Fruit fly (Drosophila melanogaster) whole organism, adult: ENCODE measurements around the gene CG34181.

Experiments used
- CG14711 ChIP-seq: fragments of 200-800 bp; sonication (Bioruptor generic); optimal IDR thresholded peaks from 2 replicates; lab custom pipeline; 2018; ENCODE audit warnings: missing biosample characterization, mild to moderate bottlenecking, missing genetic modification characterization, moderate library complexity
- CG7101 ChIP-seq: fragments of 200-800 bp; sonication (Bioruptor generic); optimal IDR thresholded peaks from 2 replicates; lab custom pipeline; 2018; ENCODE audit warnings: missing biosample characterization, mild to moderate bottlenecking, missing genetic modification characterization, moderate library complexity
- kay ChIP-seq: fragments of 200-800 bp; sonication (Bioruptor generic); peaks from one replicate; lab custom pipeline; 2016; ENCODE audit warnings: missing biosample characterization, missing genetic modification characterization, borderline replicate concordance
- toe ChIP-seq: fragments of 200-800 bp; sonication (Bioruptor generic); optimal IDR thresholded peaks from 2 replicates; lab custom pipeline; 2016; ENCODE audit warnings: missing biosample characterization, missing genetic modification characterization

dm6 chr2L:9349246-9349645, 18.2 kb upstream of the CG34181 start, which contains the start of gene CG43350:
- TF ChIP-seq toe, result no peak
- no peak for TF ChIP-seq CG14711 (tag; lab: Kevin White, UChicago)
- TF ChIP-seq CG7101 (tag; lab: Kevin White, UChicago), result no peak
- no peak for TF ChIP-seq kay (GFP tag; lab: Kevin White, UChicago)
